Fruit fly (Drosophila melanogaster) whole organism, embryonic: ENCODE measurements around the gene eco.

ENCODE experiments used
- ATbp ChIP-seq: fragments of 200-800 bp; sonication (Bioruptor generic); optimal IDR thresholded peaks from 2 replicates; lab custom pipeline; 2017; ENCODE audit warnings: missing biosample characterization, mild to moderate bottlenecking, missing genetic modification characterization, missing genetic modification reagents
- Abd-B ChIP-seq: fragments of 200-800 bp; sonication (Bioruptor generic); optimal IDR thresholded peaks from 2 replicates; lab custom pipeline; 2018; ENCODE audit warnings: missing biosample characterization, mild to moderate bottlenecking, missing genetic modification characterization, moderate library complexity
- CG10267 ChIP-seq: fragments of 200-800 bp; sonication (Bioruptor generic); optimal IDR thresholded peaks from 2 replicates; lab custom pipeline; 2018; ENCODE audit warnings: missing biosample characterization, mild to moderate bottlenecking, missing genetic modification characterization, moderate library complexity
- CG10431 ChIP-seq: fragments of 200-800 bp; sonication (Bioruptor generic); optimal IDR thresholded peaks from 3 replicates; lab custom pipeline; 2018; ENCODE audit warnings: missing biosample characterization, mild to moderate bottlenecking, missing genetic modification characterization
- CG11085 ChIP-seq: fragments of 200-800 bp; sonication (Bioruptor generic); IDR thresholded peaks from 2 replicates; pipeline ENCODE4 v1.3.6; 2022; ENCODE audit warnings: missing biosample characterization, missing genetic modification characterization
- CG11398 ChIP-seq: fragments of 200-800 bp; sonication (Bioruptor generic); optimal IDR thresholded peaks from 2 replicates; lab custom pipeline; 2016; ENCODE audit warnings: missing biosample characterization, missing genetic modification characterization
- CG11504 ChIP-seq: fragments of 200-800 bp; sonication (Bioruptor generic); optimal IDR thresholded peaks from 3 replicates; lab custom pipeline; 2019; ENCODE audit warnings: missing biosample characterization, mild to moderate bottlenecking, missing genetic modification characterization, moderate library complexity
- CG12155 ChIP-seq: fragments of 200-800 bp; sonication (Bioruptor generic); optimal IDR thresholded peaks from 3 replicates; lab custom pipeline; 2016; ENCODE audit warnings: missing biosample characterization, missing genetic modification characterization
- CG12659 ChIP-seq: fragments of 200-800 bp; sonication (Bioruptor generic); optimal IDR thresholded peaks from 3 replicates; lab custom pipeline; 2017; ENCODE audit warnings: mild to moderate bottlenecking, missing biosample characterization, missing genetic modification reagents, missing genetic modification characterization
- CG14014 ChIP-seq: fragments of 200-800 bp; sonication (Bioruptor generic); IDR thresholded peaks from 2 replicates; pipeline ENCODE4 v1.3.6; 2022; ENCODE audit warnings: missing biosample characterization, missing genetic modification characterization
- CG16815 ChIP-seq: fragments of 200-800 bp; sonication (Bioruptor generic); optimal IDR thresholded peaks from 3 replicates; lab custom pipeline; 2017; ENCODE audit warnings: missing biosample characterization, mild to moderate bottlenecking, missing genetic modification characterization
- CG2678 ChIP-seq: fragments of 200-800 bp; sonication (Bioruptor generic); optimal IDR thresholded peaks from 3 replicates; lab custom pipeline; 2019; ENCODE audit warnings: missing biosample characterization, mild to moderate bottlenecking, missing genetic modification characterization, moderate library complexity
- CG33213 ChIP-seq: fragments of 200-800 bp; sonication (Bioruptor generic); optimal IDR thresholded peaks from 3 replicates; lab custom pipeline; 2016; ENCODE audit warnings: missing biosample characterization, missing genetic modification characterization
- CG4424 ChIP-seq: fragments of 200-800 bp; sonication (Bioruptor generic); optimal IDR thresholded peaks from 3 replicates; lab custom pipeline; 2016; ENCODE audit warnings: missing biosample characterization, missing genetic modification characterization
- CG7963 ChIP-seq: fragments of 200-800 bp; sonication (Bioruptor generic); IDR thresholded peaks from 3 replicates; pipeline ENCODE4 v1.3.6; 2022; ENCODE audit warnings: missing biosample characterization, missing genetic modification characterization; ENCODE audit not compliant: partially characterized antibody
- CG8089 ChIP-seq: fragments of 200-800 bp; sonication (Bioruptor generic); optimal IDR thresholded peaks from 3 replicates; lab custom pipeline; 2016; ENCODE audit warnings: missing biosample characterization, missing genetic modification characterization
- CG8290 ChIP-seq, 3 experiments: fragments of 200-800 bp; sonication (Bioruptor generic); optimal IDR thresholded peaks; 2 replicates each; lab custom pipeline; 2016 to 2019; ENCODE audit warnings: missing biosample characterization in 3 of 3, missing genetic modification characterization in 3 of 3, mild to moderate bottlenecking in 2 of 3, moderate library complexity in 1 of 3
- CG8944 ChIP-seq: fragments of 200-800 bp; sonication (Bioruptor generic); optimal IDR thresholded peaks from 3 replicates; lab custom pipeline; 2016; ENCODE audit warnings: missing biosample characterization, missing genetic modification characterization
- CoRest ChIP-seq: fragments of 200-800 bp; sonication (Bioruptor generic); optimal IDR thresholded peaks from 3 replicates; lab custom pipeline; 2018; ENCODE audit warnings: missing biosample characterization, mild to moderate bottlenecking, missing genetic modification characterization, moderate library complexity
- Doc3 ChIP-seq: fragments of 200-800 bp; sonication (Bioruptor generic); IDR thresholded peaks from 3 replicates; pipeline ENCODE4 v1.3.6; 2022; ENCODE audit warnings: missing biosample characterization, missing genetic modification characterization; ENCODE audit not compliant: partially characterized antibody
- HLH4C ChIP-seq: fragments of 200-800 bp; sonication (Bioruptor generic); IDR thresholded peaks from 3 replicates; pipeline ENCODE4 v1.3.6; 2022; ENCODE audit warnings: missing biosample characterization, missing genetic modification characterization; ENCODE audit not compliant: partially characterized antibody
- Hr78 ChIP-seq, 2 experiments: fragments of 200-800 bp in 1 of 2; fragments of >200 bp in 1 of 2; sonication (Bioruptor generic) in 1 of 2; optimal IDR thresholded peaks; 2 replicates each; lab custom pipeline; 2017 to 2019; ENCODE audit warnings: missing biosample characterization in 2 of 2, missing genetic modification characterization in 2 of 2, mild to moderate bottlenecking in 1 of 2, moderate library complexity in 1 of 2
- Hsf ChIP-seq: fragments of 200-800 bp; sonication (Bioruptor generic); optimal IDR thresholded peaks from 3 replicates; lab custom pipeline; 2016; ENCODE audit warnings: missing biosample characterization, missing genetic modification characterization
- Mrtf ChIP-seq: fragments of 200-800 bp; sonication (Bioruptor generic); IDR thresholded peaks from 3 replicates; pipeline ENCODE4 v1.3.6; 2022; ENCODE audit warnings: missing biosample characterization, missing genetic modification characterization
- Myb ChIP-seq: fragments of 200-800 bp; sonication (Bioruptor generic); optimal IDR thresholded peaks from 2 replicates; lab custom pipeline; 2016; ENCODE audit warnings: missing biosample characterization, missing genetic modification characterization
- Nf-YA ChIP-seq: fragments of 200-800 bp; sonication (Bioruptor generic); IDR thresholded peaks from 2 replicates; pipeline ENCODE4 v1.3.6; 2022; ENCODE audit warnings: missing biosample characterization, missing genetic modification characterization
- Sox100B ChIP-seq: fragments of 200-800 bp; sonication (Bioruptor generic); optimal IDR thresholded peaks from 3 replicates; lab custom pipeline; 2018; ENCODE audit warnings: missing biosample characterization, mild to moderate bottlenecking, missing genetic modification characterization
- Usf ChIP-seq: fragments of 200-800 bp; sonication (Bioruptor generic); optimal IDR thresholded peaks from 2 replicates; lab custom pipeline; 2017; ENCODE audit warnings: missing genotype, missing biosample characterization, missing genetic modification characterization
- Xrp1 ChIP-seq: fragments of 200-800 bp; sonication (Bioruptor generic); IDR thresholded peaks from 2 replicates; pipeline ENCODE4 v1.3.6; 2022; ENCODE audit warnings: missing biosample characterization, missing genetic modification characterization
- cg ChIP-seq: fragments of 200-800 bp; sonication (Bioruptor generic); optimal IDR thresholded peaks from 3 replicates; lab custom pipeline; 2019; ENCODE audit warnings: missing biosample characterization, mild to moderate bottlenecking, missing genetic modification characterization, moderate library complexity
- chinmo ChIP-seq: fragments of 200-800 bp; sonication (Bioruptor generic); IDR thresholded peaks from 4 replicates; pipeline ENCODE4 v1.3.6; 2022; ENCODE audit warnings: missing biosample characterization, missing genetic modification characterization; ENCODE audit not compliant: partially characterized antibody
- corto ChIP-seq: fragments of 200-800 bp; sonication (Bioruptor generic); optimal IDR thresholded peaks from 2 replicates; lab custom pipeline; 2016; ENCODE audit warnings: missing biosample characterization, mild to moderate bottlenecking, missing genetic modification characterization, moderate library complexity
- dan ChIP-seq: fragments of 200-800 bp; sonication (Bioruptor generic); IDR thresholded peaks from 2 replicates; pipeline ENCODE4 v1.3.6; 2022; ENCODE audit warnings: missing biosample characterization, missing genetic modification characterization
- dm ChIP-seq: fragments of 200-800 bp; sonication (Bioruptor generic); optimal IDR thresholded peaks from 3 replicates; lab custom pipeline; 2016; ENCODE audit warnings: missing biosample characterization, missing genetic modification characterization
- dmrt11E ChIP-seq: fragments of 200-800 bp; sonication (Bioruptor generic); optimal IDR thresholded peaks from 3 replicates; lab custom pipeline; 2018; ENCODE audit warnings: missing biosample characterization, mild to moderate bottlenecking, missing genetic modification characterization, moderate library complexity
- fd64A ChIP-seq: fragments of 200-800 bp; sonication (Bioruptor generic); optimal IDR thresholded peaks from 3 replicates; lab custom pipeline; 2018; ENCODE audit warnings: missing biosample characterization, mild to moderate bottlenecking, missing genetic modification characterization
- lilli ChIP-seq: fragments of 200-800 bp; sonication (Bioruptor generic); optimal IDR thresholded peaks from 3 replicates; lab custom pipeline; 2016; ENCODE audit warnings: missing biosample characterization, missing genetic modification characterization
- lola ChIP-seq, 3 experiments: fragments of >200 bp in 2 of 3; fragments of 200-800 bp in 1 of 3; sonication (Bioruptor generic) in 1 of 3; optimal IDR thresholded peaks; 2 replicates each; lab custom pipeline; 2017 to 2019; ENCODE audit warnings: missing biosample characterization in 3 of 3, missing genetic modification characterization in 3 of 3, mild to moderate bottlenecking in 1 of 3, moderate library complexity in 1 of 3
- nau ChIP-seq: fragments of 200-800 bp; sonication (Bioruptor generic); optimal IDR thresholded peaks from 3 replicates; lab custom pipeline; 2017; ENCODE audit warnings: missing biosample characterization, mild to moderate bottlenecking, missing genetic modification characterization, missing genetic modification reagents
- otp ChIP-seq: fragments of 200-800 bp; sonication (Bioruptor generic); IDR thresholded peaks from 3 replicates; pipeline ENCODE4, ENCODE4 v1.3.6; 2022; ENCODE audit warnings: missing biosample characterization, missing genetic modification characterization
- pum ChIP-seq: fragments of 200-800 bp; sonication (Bioruptor generic); optimal IDR thresholded peaks from 2 replicates; lab custom pipeline; 2016; ENCODE audit warnings: missing biosample characterization, missing genetic modification characterization
- slbo ChIP-seq: fragments of 200-800 bp; sonication (Bioruptor generic); IDR thresholded peaks from 2 replicates; pipeline ENCODE4 v1.3.6; 2022; ENCODE audit warnings: missing biosample characterization, missing genetic modification characterization
- sqz ChIP-seq: fragments of 200-800 bp; sonication (Bioruptor generic); optimal IDR thresholded peaks from 3 replicates; lab custom pipeline; 2018; ENCODE audit warnings: missing biosample characterization, mild to moderate bottlenecking, missing genetic modification characterization
- tap ChIP-seq: fragments of 200-800 bp; optimal IDR thresholded peaks from 3 replicates; lab custom pipeline; 2019; ENCODE audit warnings: missing biosample characterization, mild to moderate bottlenecking, missing genetic modification characterization, moderate library complexity
- tgo ChIP-seq: fragments of 200-800 bp; sonication (Bioruptor generic); IDR thresholded peaks from 3 replicates; pipeline ENCODE4 v1.3.6; 2022; ENCODE audit warnings: missing biosample characterization, missing genetic modification characterization
- tna ChIP-seq: fragments of 200-800 bp; sonication (Bioruptor generic); IDR thresholded peaks from 2 replicates; pipeline ENCODE4 v1.3.6; 2022; ENCODE audit warnings: missing biosample characterization, missing genetic modification characterization; ENCODE audit not compliant: partially characterized antibody
- trem ChIP-seq: fragments of 200-800 bp; optimal IDR thresholded peaks from 3 replicates; lab custom pipeline; 2019; ENCODE audit warnings: missing biosample characterization, mild to moderate bottlenecking, missing genetic modification characterization, moderate library complexity
- unc-4 ChIP-seq: fragments of 200-800 bp; sonication (Bioruptor generic); IDR thresholded peaks from 2 replicates; pipeline ENCODE4 v1.3.6; 2022; ENCODE audit warnings: missing biosample characterization, missing genetic modification characterization; ENCODE audit not compliant: partially characterized antibody
- vnd ChIP-seq: fragments of 200-800 bp; sonication (Bioruptor generic); IDR thresholded peaks from 3 replicates; pipeline ENCODE4 v1.3.6; 2022; ENCODE audit warnings: missing biosample characterization, missing genetic modification characterization; ENCODE audit not compliant: partially characterized antibody

The eco gene

dm6 chr3L:7334990-7335389, 4.2 kb downstream of the eco start, which contains the start of the genes wrm1 and wrm2 (continued):
- TF ChIP-seq tap (no peak), CG16815 (GFP tag; lab: Kevin White, UChicago) (no peak), nau (GFP tag; lab: Kevin White, UChicago) (no peak), slbo (GFP tag; lab: Robert Waterston, UW) (no peak), dm (GFP tag; lab: Kevin White, UChicago) (peak; percentile 54), chinmo (0 out of 4 replicates have a peak, but pooled peaks have one; percentile 13), CG8944 (GFP tag; lab: Kevin White, UChicago) (no peak), CG11398 (GFP tag; lab: Kevin White, UChicago) (no peak), CG33213 (GFP tag; lab: Kevin White, UChicago) (no peak), Xrp1 (0 out of 2 replicates have a peak, but pooled peaks have one; percentile 5), Usf (GFP tag; lab: Kevin White, UChicago) (no peak), CG12659 (GFP tag; lab: Kevin White, UChicago) (peak; percentile 4), fd64A (GFP tag; lab: Kevin White, UChicago) (no peak), Mrtf (GFP tag; lab: Robert Waterston, UW) (no peak), corto (GFP tag; lab: Kevin White, UChicago) (no peak), pum (GFP tag; lab: Kevin White, UChicago) (no peak), Myb (GFP tag; lab: Kevin White, UChicago) (peak; percentile 28), HLH4C (GFP tag; lab: Robert Waterston, UW) (peak; percentile 53; the same call in 2 of the 3 replicates), CG10267 (tag; lab: Kevin White, UChicago) (peak; percentile 47), CoRest (tag; lab: Kevin White, UChicago) (peak; percentile 15), dmrt11E (no peak), CG11085 (GFP tag; lab: Robert Waterston, UW) (no peak), CG8089 (GFP tag; lab: Kevin White, UChicago) (no peak), CG4424 (peak; percentile 14), lola (GFP tag; optimal IDR thresholded peaks at IDR 0.05; lab: Kevin White, UChicago) (no peak), otp (GFP tag; lab: Robert Waterston, UW) (no peak), tna (GFP tag; lab: Robert Waterston, UW) (peak; percentile 67), cg (GFP tag; lab: Kevin White, UChicago) (no peak), CG10431 (GFP tag; lab: Kevin White, UChicago) (no peak), dan (GFP tag; lab: Robert Waterston, UW) (no peak), Sox100B (GFP tag; lab: Kevin White, UChicago) (no peak), lilli (GFP tag; lab: Kevin White, UChicago) (no peak), sqz (GFP tag; lab: Kevin White, UChicago) (no peak), Nf-YA (GFP tag; lab: Robert Waterston, UW) (no peak), trem (peak; percentile 55), CG2678 (tag; lab: Kevin White, UChicago) (no peak), unc-4 (GFP tag; lab: Robert Waterston, UW) (peak; percentile 62), ATbp (no peak), tgo (no peak), CG8290 (GFP tag; optimal IDR thresholded peaks at IDR 0.05; lab: Kevin White, UChicago) (peak; percentile 38), CG8290 (tag; optimal IDR thresholded peaks at IDR 0.05; lab: Kevin White, UChicago) (peak in 1 of 2 experiments; percentile 95), vnd (GFP tag; lab: Robert Waterston, UW) (no peak), CG7963 (GFP tag; lab: Robert Waterston, UW) (0 out of 3 replicates have a peak, but pooled peaks have one; percentile 26), CG12155 (GFP tag; lab: Kevin White, UChicago) (peak; percentile 44), CG11504 (tag; lab: Kevin White, UChicago) (peak; percentile 98), Hr78 (GFP tag; optimal IDR thresholded peaks at IDR 0.05; lab: Kevin White, UChicago) (no peak), Doc3 (peak; percentile 57; the same call in 1 of the 3 replicates), Hsf (GFP tag; lab: Kevin White, UChicago) (no peak), Abd-B (no peak), CG14014 (GFP tag; lab: Robert Waterston, UW) (no peak)
